Fruit fly (Drosophila melanogaster) whole organism, larva: Measurements from ENCODE around the gene CG43993.
A peak's percentile ranks its signal among the peaks of the same experiment; 100 is the strongest.

Source experiments
- noc ChIP-seq: fragments of 200-800 bp; sonication (Bioruptor generic); optimal IDR thresholded peaks from 3 replicates; lab custom pipeline; 2019; ENCODE audit warnings: missing biosample characterization, mild to moderate bottlenecking, missing genetic modification characterization, moderate library complexity

Gene CG43993

dm6 chr3L:12028534-12029029, 3.8 kb upstream of the CG43993 start:
- TF ChIP-seq noc (tag; lab: Kevin White, UChicago): no peak

- no peak for TF ChIP-seq noc (tag; lab: Kevin White, UChicago)
These were observed 1.8 kb upstream of the CG43993 start for dm6 chr3L:12030521-12030920.

dm6 chr3L:12036658-12037057, 4.3 kb downstream of the CG43993 start:
- no peak for TF ChIP-seq noc (tag; lab: Kevin White, UChicago)

- TF ChIP-seq noc (tag; lab: Kevin White, UChicago): no peak
These were observed 5.2 kb downstream of the CG43993 start for dm6 chr3L:12037449-12038163.

dm6 chr3L:12039084-12039483, 6.7 kb downstream of the CG43993 start:
- TF ChIP-seq noc (tag; lab: Kevin White, UChicago): no peak

- peak; percentile 46 for TF ChIP-seq noc (tag; lab: Kevin White, UChicago)
These were observed 8.1 kb downstream of the CG43993 start for dm6 chr3L:12040313-12040924.

- no peak for TF ChIP-seq noc (tag; lab: Kevin White, UChicago)
These were observed 9.7 kb downstream of the CG43993 start, which contains the start of gene CG6793 for dm6 chr3L:12042087-12042486. Gene CG6793, plus strand, starts transcription at chr3L:12042387.

- no peak for TF ChIP-seq noc (tag; lab: Kevin White, UChicago)
These were observed 11.9 kb downstream of the CG43993 start, which contains the start of gene CG43638 for dm6 chr3L:12044279-12044678. Gene CG43638, plus strand, starts transcription at chr3L:12044579.

dm6 chr3L:12045443-12045842, 13.1 kb downstream of the CG43993 start:
- no peak for TF ChIP-seq noc (tag; lab: Kevin White, UChicago)

dm6 chr3L:12049597-12050311, 17.4 kb downstream of the CG43993 start:
- no peak for TF ChIP-seq noc (tag; lab: Kevin White, UChicago)

dm6 chr3L:12050629-12051028, 18.3 kb downstream of the CG43993 start:
- peak; percentile 41 for TF ChIP-seq noc (tag; lab: Kevin White, UChicago)

dm6 chr3L:12053695-12054094, 21.3 kb downstream of the CG43993 start:
- no peak for TF ChIP-seq noc (tag; lab: Kevin White, UChicago)

- peak; percentile 57 for TF ChIP-seq noc (tag; lab: Kevin White, UChicago)
These were observed 24.2 kb downstream of the CG43993 start for dm6 chr3L:12056286-12057178.

dm6 chr3L:12057585-12057984, 25.2 kb downstream of the CG43993 start:
- TF ChIP-seq noc (tag; lab: Kevin White, UChicago): no peak

dm6 chr3L:12058293-12058842, 26.0 kb downstream of the CG43993 start:
- TF ChIP-seq noc (tag; lab: Kevin White, UChicago): no peak
